Fruit fly (Drosophila melanogaster) whole organism, embryonic: ENCODE results near the gene CG14340.

ENCODE experiments used
- Ada2b ChIP-seq: fragments of 200-800 bp; sonication (Bioruptor generic); IDR thresholded peaks from 2 replicates; pipeline ENCODE4 v1.3.6; 2022; ENCODE audit warnings: missing biosample characterization, missing genetic modification characterization
- Atf-2 ChIP-seq: fragments of 200-800 bp; sonication (Bioruptor generic); optimal IDR thresholded peaks from 2 replicates; lab custom pipeline; 2016; ENCODE audit warnings: missing biosample characterization, missing genetic modification characterization
- CG10431 ChIP-seq: fragments of 200-800 bp; sonication (Bioruptor generic); optimal IDR thresholded peaks from 3 replicates; lab custom pipeline; 2018; ENCODE audit warnings: missing biosample characterization, mild to moderate bottlenecking, missing genetic modification characterization
- CG10979 ChIP-seq: fragments of 200-800 bp; sonication (Bioruptor generic); optimal IDR thresholded peaks from 2 replicates; lab custom pipeline; 2018; ENCODE audit warnings: missing biosample characterization, mild to moderate bottlenecking, missing genetic modification characterization, moderate library complexity
- CG12155 ChIP-seq: fragments of 200-800 bp; sonication (Bioruptor generic); optimal IDR thresholded peaks from 3 replicates; lab custom pipeline; 2016; ENCODE audit warnings: missing biosample characterization, missing genetic modification characterization
- CG12236 ChIP-seq: fragments of 200-800 bp; sonication (Bioruptor generic); optimal IDR thresholded peaks from 2 replicates; lab custom pipeline; 2016; ENCODE audit warnings: missing biosample characterization, missing genetic modification characterization
- CG12769 ChIP-seq: fragments of 200-800 bp; sonication (Bioruptor generic); optimal IDR thresholded peaks from 2 replicates; lab custom pipeline; 2019; ENCODE audit warnings: missing biosample characterization, mild to moderate bottlenecking, missing genetic modification characterization, moderate library complexity
- CG14441 ChIP-seq: fragments of 200-800 bp; sonication (Bioruptor generic); IDR thresholded peaks from 2 replicates; pipeline ENCODE4 v1.3.6; 2022; ENCODE audit warnings: missing biosample characterization, missing genetic modification characterization
- CG17802 ChIP-seq: fragments of 200-800 bp; sonication (Bioruptor generic); optimal IDR thresholded peaks from 2 replicates; lab custom pipeline; 2018; ENCODE audit warnings: missing biosample characterization, mild to moderate bottlenecking, missing genetic modification characterization, moderate library complexity
- CG18011 ChIP-seq: fragments of 200-800 bp; sonication (Bioruptor generic); optimal IDR thresholded peaks from 2 replicates; lab custom pipeline; 2017; ENCODE audit warnings: missing biosample characterization, missing genetic modification characterization, mild to moderate bottlenecking, moderate library complexity, missing genotype
- CG2129 ChIP-seq: fragments of 200-800 bp; sonication (Bioruptor generic); IDR thresholded peaks from 2 replicates; pipeline ENCODE4 v1.3.6; 2022; ENCODE audit warnings: missing biosample characterization, missing genetic modification characterization; ENCODE audit not compliant: partially characterized antibody
- CG2678 ChIP-seq: fragments of 200-800 bp; sonication (Bioruptor generic); optimal IDR thresholded peaks from 3 replicates; lab custom pipeline; 2019; ENCODE audit warnings: missing biosample characterization, mild to moderate bottlenecking, missing genetic modification characterization, moderate library complexity
- CG32532 ChIP-seq: fragments of 200-800 bp; sonication (Bioruptor generic); IDR thresholded peaks from 2 replicates; pipeline ENCODE4 v1.3.6; 2022; ENCODE audit warnings: missing biosample characterization, missing genetic modification characterization
- CG34224 ChIP-seq: fragments of 200-800 bp; sonication (Bioruptor generic); IDR thresholded peaks from 3 replicates; pipeline ENCODE4 v1.3.6; 2022; ENCODE audit warnings: missing biosample characterization, missing genetic modification characterization; ENCODE audit not compliant: partially characterized antibody
- CG4404 ChIP-seq: fragments of 200-800 bp; sonication (Bioruptor generic); IDR thresholded peaks from 2 replicates; pipeline ENCODE4 v1.3.6; 2022; ENCODE audit warnings: missing biosample characterization, missing genetic modification characterization
- CG4424 ChIP-seq: fragments of 200-800 bp; sonication (Bioruptor generic); optimal IDR thresholded peaks from 3 replicates; lab custom pipeline; 2016; ENCODE audit warnings: missing biosample characterization, missing genetic modification characterization
- CG5245 ChIP-seq: fragments of 200-800 bp; sonication (Bioruptor generic); optimal IDR thresholded peaks from 3 replicates; lab custom pipeline; 2016; ENCODE audit warnings: missing biosample characterization, missing genetic modification characterization
- CG8388 ChIP-seq: fragments of 200-800 bp; sonication (Bioruptor generic); optimal IDR thresholded peaks from 2 replicates; lab custom pipeline; 2019; ENCODE audit warnings: missing biosample characterization, mild to moderate bottlenecking, missing genetic modification characterization, moderate library complexity
- CG8765 ChIP-seq: fragments of 200-800 bp; sonication (Bioruptor generic); IDR thresholded peaks from 2 replicates; pipeline ENCODE4 v1.3.6; 2022; ENCODE audit warnings: missing biosample characterization, missing genetic modification characterization
- CG9817 ChIP-seq: fragments of 200-800 bp; sonication (Bioruptor generic); optimal IDR thresholded peaks from 2 replicates; lab custom pipeline; 2018; ENCODE audit warnings: missing biosample characterization, mild to moderate bottlenecking, missing genetic modification characterization, moderate library complexity
- CG9932 ChIP-seq: fragments of 200-800 bp; sonication (Bioruptor generic); IDR thresholded peaks from 2 replicates; pipeline ENCODE4 v1.3.6; 2022; ENCODE audit warnings: missing biosample characterization, missing genetic modification characterization
- Dbx ChIP-seq: fragments of 200-800 bp; sonication (Bioruptor generic); IDR thresholded peaks from 3 replicates; pipeline ENCODE4 v1.3.6; 2022; ENCODE audit warnings: missing biosample characterization, missing genetic modification characterization
- Fer2 ChIP-seq: fragments of 200-800 bp; sonication (Bioruptor generic); optimal IDR thresholded peaks from 2 replicates; lab custom pipeline; 2018; ENCODE audit warnings: missing biosample characterization, mild to moderate bottlenecking, missing genetic modification characterization, moderate library complexity
- Fer3 ChIP-seq: fragments of 200-800 bp; sonication (Bioruptor generic); optimal IDR thresholded peaks from 2 replicates; lab custom pipeline; 2018; ENCODE audit warnings: missing biosample characterization, mild to moderate bottlenecking, missing genetic modification characterization, moderate library complexity
- H2.0 ChIP-seq: fragments of 200-800 bp; sonication (Bioruptor generic); IDR thresholded peaks from 2 replicates; pipeline ENCODE4 v1.3.6; 2022; ENCODE audit warnings: missing biosample characterization, missing genetic modification characterization
- Hand ChIP-seq: fragments of 200-800 bp; sonication (Bioruptor generic); optimal IDR thresholded peaks from 2 replicates; lab custom pipeline; 2017; ENCODE audit warnings: mild to moderate bottlenecking, missing biosample characterization, missing genetic modification reagents, missing genetic modification characterization
- Lim3 ChIP-seq: fragments of 200-800 bp; sonication (Bioruptor generic); IDR thresholded peaks from 2 replicates; pipeline ENCODE4 v1.3.6; 2022; ENCODE audit warnings: missing biosample characterization, missing genetic modification characterization
- NfI ChIP-seq: fragments of 200-800 bp; sonication (Bioruptor generic); optimal IDR thresholded peaks from 3 replicates; lab custom pipeline; 2018; ENCODE audit warnings: missing biosample characterization, mild to moderate bottlenecking, missing genetic modification characterization, moderate library complexity
- al ChIP-seq: fragments of 200-800 bp; sonication (Bioruptor generic); IDR thresholded peaks from 2 replicates; pipeline ENCODE4 v1.3.6; 2022; ENCODE audit warnings: missing biosample characterization, missing genetic modification characterization
- ap ChIP-seq: fragments of 200-800 bp; sonication (Bioruptor generic); IDR thresholded peaks from 2 replicates; pipeline ENCODE4 v1.3.6; 2022; ENCODE audit warnings: missing biosample characterization, missing genetic modification characterization
- ash1 ChIP-seq: fragments of 200-800 bp; sonication (Bioruptor generic); optimal IDR thresholded peaks from 2 replicates; lab custom pipeline; 2018; ENCODE audit warnings: missing biosample characterization, mild to moderate bottlenecking, missing genetic modification characterization
- dysf ChIP-seq: fragments of 200-800 bp; sonication (Bioruptor generic); IDR thresholded peaks from 3 replicates; pipeline ENCODE4 v1.3.6; 2022; ENCODE audit warnings: missing biosample characterization, missing genetic modification characterization
- fru ChIP-seq: fragments of >200 bp; optimal IDR thresholded peaks from 2 replicates; lab custom pipeline; 2017
- ftz-f1 ChIP-seq: fragments of 200-800 bp; sonication (Bioruptor generic); optimal IDR thresholded peaks from 2 replicates; lab custom pipeline; 2016; ENCODE audit warnings: missing biosample characterization, missing genetic modification characterization
- grau ChIP-seq: fragments of 200-800 bp; optimal IDR thresholded peaks from 3 replicates; lab custom pipeline; 2019; ENCODE audit warnings: missing biosample characterization, mild to moderate bottlenecking, missing genetic modification characterization, moderate library complexity
- gsb ChIP-seq: fragments of 200-800 bp; sonication (Bioruptor generic); IDR thresholded peaks from 2 replicates; pipeline ENCODE4 v1.3.6; 2022; ENCODE audit warnings: missing biosample characterization, missing genetic modification characterization
- ind ChIP-seq: fragments of 200-800 bp; sonication (Bioruptor generic); optimal IDR thresholded peaks from 3 replicates; lab custom pipeline; 2016; ENCODE audit warnings: missing biosample characterization, missing genetic modification characterization
- lbe ChIP-seq: fragments of 200-800 bp; sonication (Bioruptor generic); optimal IDR thresholded peaks from 2 replicates; lab custom pipeline; 2016; ENCODE audit warnings: missing biosample characterization, mild to moderate bottlenecking, missing genetic modification characterization
- mam ChIP-seq: fragments of 200-800 bp; sonication (Bioruptor generic); optimal IDR thresholded peaks from 3 replicates; lab custom pipeline; 2016; ENCODE audit warnings: missing biosample characterization, missing genetic modification characterization
- nmo ChIP-seq: fragments of 200-800 bp; sonication (Bioruptor generic); optimal IDR thresholded peaks from 2 replicates; lab custom pipeline; 2018; ENCODE audit warnings: missing biosample characterization, mild to moderate bottlenecking, missing genetic modification characterization, moderate library complexity
- nom ChIP-seq: fragments of 200-800 bp; sonication (Bioruptor generic); optimal IDR thresholded peaks from 2 replicates; lab custom pipeline; 2017; ENCODE audit warnings: missing biosample characterization, missing genetic modification characterization, mild to moderate bottlenecking, moderate library complexity, missing genetic modification reagents
- org-1 ChIP-seq: fragments of 200-800 bp; sonication (Bioruptor generic); optimal IDR thresholded peaks from 2 replicates; lab custom pipeline; 2017; ENCODE audit warnings: missing biosample characterization, missing genetic modification characterization
- scrt ChIP-seq: fragments of 200-800 bp; sonication (Bioruptor generic); optimal IDR thresholded peaks from 2 replicates; lab custom pipeline; 2018; ENCODE audit warnings: missing biosample characterization, mild to moderate bottlenecking, missing genetic modification characterization, moderate library complexity
- sens-2 ChIP-seq: fragments of 200-800 bp; sonication (Bioruptor generic); IDR thresholded peaks from 2 replicates; pipeline ENCODE4 v1.3.6; 2022; ENCODE audit warnings: missing biosample characterization, missing genetic modification characterization
- sna ChIP-seq: fragments of 200-800 bp; sonication (Bioruptor generic); IDR thresholded peaks from 2 replicates; pipeline ENCODE4 v1.3.6; 2022; ENCODE audit warnings: missing biosample characterization, missing genetic modification characterization; ENCODE audit not compliant: partially characterized antibody
- unpg ChIP-seq: fragments of 200-800 bp; sonication (Bioruptor generic); optimal IDR thresholded peaks from 3 replicates; lab custom pipeline; 2018; ENCODE audit warnings: missing biosample characterization, mild to moderate bottlenecking, missing genetic modification characterization, moderate library complexity
- vfl ChIP-seq: fragments of 200-800 bp; sonication (Bioruptor generic); optimal IDR thresholded peaks from 2 replicates; lab custom pipeline; 2016; ENCODE audit warnings: missing biosample characterization, missing genetic modification characterization
- wor ChIP-seq: fragments of 200-800 bp; sonication (Bioruptor generic); IDR thresholded peaks from 2 replicates; pipeline ENCODE4 v1.3.6; 2022; ENCODE audit warnings: missing biosample characterization, missing genetic modification characterization
- z ChIP-seq: fragments of 200-800 bp; sonication (Bioruptor generic); IDR thresholded peaks from 3 replicates; pipeline ENCODE4 v1.3.6; 2022; ENCODE audit warnings: missing biosample characterization, missing genetic modification characterization

The CG14340 gene

dm6 chr2L:1128932-1129887 lies 16.5 kb downstream of the CG14340 start, which contains the start of the genes Pino and TBC1D23 (continued):
- TF ChIP-seq org-1 (peak; percentile 21), Fer3 (peak; percentile 59), CG8388 (GFP tag; lab: Kevin White, UChicago) (peak; percentile 61), CG32532 (GFP tag; lab: Robert Waterston, UW) (peak; percentile 81), dysf (GFP tag; lab: Robert Waterston, UW) (peak; percentile 79), CG10979 (tag; lab: Kevin White, UChicago) (peak; percentile 54), nom (GFP tag; lab: Kevin White, UChicago) (no peak), unpg (GFP tag; lab: Kevin White, UChicago) (peak; percentile 59), Lim3 (no peak), sna (GFP tag; lab: Robert Waterston, UW) (peak; percentile 34; the same call in 1 of the 2 replicates), CG4404 (peak; percentile 63), CG9817 (tag; lab: Kevin White, UChicago) (peak; percentile 77), grau (tag; lab: Kevin White, UChicago) (peak; percentile 80), CG34224 (peak; percentile 52; the same call in 1 of the 3 replicates), CG10431 (GFP tag; lab: Kevin White, UChicago) (no peak), H2.0 (GFP tag; lab: Robert Waterston, UW) (peak; percentile 68), CG5245 (GFP tag; lab: Kevin White, UChicago) (peak; percentile 49), Atf-2 (no peak), ind (GFP tag; lab: Kevin White, UChicago) (peak; percentile 81), CG2129 (peak; percentile 41; the same call in 1 of the 2 replicates), CG12769 (peak; percentile 63), NfI (GFP tag; lab: Kevin White, UChicago) (peak; percentile 77), Hand (GFP tag; lab: Kevin White, UChicago) (no peak), Fer2 (peak; percentile 49), nmo (GFP tag; lab: Kevin White, UChicago) (peak; percentile 89), lbe (peak; percentile 37), CG14441 (GFP tag; lab: Robert Waterston, UW) (peak; percentile 79), wor (GFP tag; lab: Robert Waterston, UW) (no peak), ftz-f1 (GFP tag; lab: Kevin White, UChicago) (no peak), CG9932 (GFP tag; lab: Robert Waterston, UW) (peak; percentile 87), CG17802 (tag; lab: Kevin White, UChicago) (no peak), CG12236 (GFP tag; lab: Kevin White, UChicago) (no peak), Dbx (GFP tag; lab: Robert Waterston, UW) (peak; percentile 84), mam (GFP tag; lab: Kevin White, UChicago) (peak; percentile 68), ash1 (no peak), gsb (no peak), ap (GFP tag; lab: Robert Waterston, UW) (no peak), z (GFP tag; lab: Robert Waterston, UW) (no peak), sens-2 (GFP tag; lab: Robert Waterston, UW) (no peak), scrt (GFP tag; lab: Kevin White, UChicago) (peak; percentile 48), CG4424 (peak; percentile 64), Ada2b (GFP tag; lab: Robert Waterston, UW) (peak; percentile 35; the same call in 1 of the 2 replicates), fru (no peak), CG12155 (GFP tag; lab: Kevin White, UChicago) (peak; percentile 72), CG8765 (no peak; the same call in 1 of the 2 replicates), CG2678 (tag; lab: Kevin White, UChicago) (peak; percentile 78), al (peak; percentile 78), vfl (peak; percentile 76), CG18011 (GFP tag; lab: Kevin White, UChicago) (peak; percentile 15)
